Fruit fly (Drosophila melanogaster): ENCODE results near the gene Dref.

Gene Dref

DNA sequence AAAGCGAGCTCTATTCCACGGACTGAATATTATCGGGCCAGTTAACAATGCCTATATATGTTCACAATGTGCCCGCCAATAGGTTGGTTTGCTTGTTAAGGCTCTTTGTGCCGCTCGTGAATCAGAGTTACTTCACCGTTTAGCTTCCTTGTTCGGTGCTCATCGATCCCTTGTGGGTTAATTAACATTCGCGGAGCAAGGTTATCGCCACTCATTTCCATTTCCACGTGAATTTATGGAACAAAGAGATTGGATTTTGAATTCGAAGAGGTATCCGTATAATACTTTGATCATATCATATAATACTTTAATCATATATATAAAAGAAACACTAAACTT is 18.5 kb downstream of the Dref start:
- TF ChIP-seq CG10669 (GFP tag; optimal IDR thresholded peaks at IDR 0.05): no peak
- peak; percentile 89 for TF ChIP-seq svp (GFP tag)
- TF ChIP-seq CG6808 (GFP tag; optimal IDR thresholded peaks at IDR 0.05): peak; percentile 0
- TF ChIP-seq Hr39 (GFP tag; optimal IDR thresholded peaks at IDR 0.05): no peak
- TF ChIP-seq Met (GFP tag; optimal IDR thresholded peaks at IDR 0.05): no peak

- no peak for TF ChIP-seq CG6808 (GFP tag; optimal IDR thresholded peaks at IDR 0.05)
- no peak for TF ChIP-seq fd59A (GFP tag; optimal IDR thresholded peaks at IDR 0.05)
- TF ChIP-seq CG3919 (GFP tag; optimal IDR thresholded peaks at IDR 0.05): no peak
- TF ChIP-seq lz (GFP tag; optimal IDR thresholded peaks at IDR 0.05): no peak
- no peak for TF ChIP-seq CG8119 (GFP tag; IDR thresholded peaks at IDR 0.05)
- TF ChIP-seq Blimp-1 (GFP tag; optimal IDR thresholded peaks at IDR 0.05): no peak
- no peak for TF ChIP-seq CG15336 (GFP tag; IDR thresholded peaks at IDR 0.05)
- TF ChIP-seq Sox102F (GFP tag; optimal IDR thresholded peaks at IDR 0.05): no peak
- no peak for TF ChIP-seq fkh (GFP tag; optimal IDR thresholded peaks at IDR 0.05)
- TF ChIP-seq fd85E (GFP tag; optimal IDR thresholded peaks at IDR 0.05): no peak
- no peak for TF ChIP-seq CG4318 (GFP tag; optimal IDR thresholded peaks at IDR 0.05)
- peak; percentile 10 for TF ChIP-seq OdsH (GFP tag; optimal IDR thresholded peaks at IDR 0.05)
- TF ChIP-seq CG11902 (GFP tag; optimal IDR thresholded peaks at IDR 0.05): no peak
- TF ChIP-seq spab (GFP tag; optimal IDR thresholded peaks at IDR 0.05): no peak
- TF ChIP-seq salr (GFP tag; optimal IDR thresholded peaks at IDR 0.05): peak in 1 of 2 experiments; percentile 12
- TF ChIP-seq Eip93F (GFP tag; optimal IDR thresholded peaks at IDR 0.05): peak; percentile 87
- TF ChIP-seq net (GFP tag; optimal IDR thresholded peaks at IDR 0.05): no peak
- no peak for TF ChIP-seq CG34406 (GFP tag; optimal IDR thresholded peaks at IDR 0.05)
- TF ChIP-seq Eip78C (GFP tag): peak; percentile 85
- peak; percentile 29 for TF ChIP-seq pdm3 (GFP tag; optimal IDR thresholded peaks at IDR 0.05)
- TF ChIP-seq CG6854 (GFP tag; optimal IDR thresholded peaks at IDR 0.05): no peak
- TF ChIP-seq Hr4 (GFP tag; optimal IDR thresholded peaks at IDR 0.05): peak; percentile 5
- TF ChIP-seq eg (GFP tag; IDR thresholded peaks at IDR 0.05): peak; percentile 23; the same call in 1 of the 3 replicates
- no peak for TF ChIP-seq CG7368 (GFP tag; optimal IDR thresholded peaks at IDR 0.05)
- TF ChIP-seq topi (GFP tag; optimal IDR thresholded peaks at IDR 0.05): peak; percentile 22
- TF ChIP-seq ss (GFP tag; optimal IDR thresholded peaks at IDR 0.05): peak; percentile 0 to 14
- no peak for TF ChIP-seq Hr38 (GFP tag; optimal IDR thresholded peaks at IDR 0.05)
- TF ChIP-seq acj6 (GFP tag; optimal IDR thresholded peaks at IDR 0.05): no peak
- no peak for TF ChIP-seq CG9139 (GFP tag; optimal IDR thresholded peaks at IDR 0.05)
- TF ChIP-seq Sox14 (GFP tag; optimal IDR thresholded peaks at IDR 0.05): peak; percentile 34
- no peak for TF ChIP-seq CG16779 (tag; optimal IDR thresholded peaks at IDR 0.05)
- peak; percentile 13 for TF ChIP-seq CG1621 (tag; optimal IDR thresholded peaks at IDR 0.05)
- no peak for TF ChIP-seq Ets21C (GFP tag; optimal IDR thresholded peaks at IDR 0.05)
- no peak for TF ChIP-seq Lpt (GFP tag; optimal IDR thresholded peaks at IDR 0.05)
- no peak for TF ChIP-seq Sox15 (GFP tag; optimal IDR thresholded peaks at IDR 0.05)
- TF ChIP-seq dsx (GFP tag; optimal IDR thresholded peaks at IDR 0.05; ENCODE audit: poor library complexity, severe bottlenecking): no peak
- TF ChIP-seq CG10669 (GFP tag; optimal IDR thresholded peaks at IDR 0.05): no peak
- TF ChIP-seq CG32006 (GFP tag; optimal IDR thresholded peaks at IDR 0.05): peak; percentile 46
- peak; percentile 99 for TF ChIP-seq vri (GFP tag; optimal IDR thresholded peaks at IDR 0.05)
- TF ChIP-seq CG6792 (GFP tag; optimal IDR thresholded peaks at IDR 0.05): no peak
- TF ChIP-seq CG3032 (tag; optimal IDR thresholded peaks at IDR 0.05): no peak
- 0 out of 3 replicates have a peak, but pooled peaks have one; percentile 49 for TF ChIP-seq CG6163 (GFP tag; IDR thresholded peaks at IDR 0.05)
- TF ChIP-seq CG10631 (GFP tag; optimal IDR thresholded peaks at IDR 0.05): no peak
- TF ChIP-seq cyc (GFP tag; optimal IDR thresholded peaks at IDR 0.05): no peak
- no peak for TF ChIP-seq achi (GFP tag; optimal IDR thresholded peaks at IDR 0.05)
- no peak for TF ChIP-seq CG8319 (GFP tag; optimal IDR thresholded peaks at IDR 0.05)
Measured at dm6 chr2L:9947738-9948519, 19.1 kb downstream of the Dref start.
